Fruit fly (Drosophila melanogaster): Measurements from ENCODE around the gene fw.
A peak's percentile ranks its signal among the peaks of the same experiment; 100 is the strongest.

The fw gene

DNA sequence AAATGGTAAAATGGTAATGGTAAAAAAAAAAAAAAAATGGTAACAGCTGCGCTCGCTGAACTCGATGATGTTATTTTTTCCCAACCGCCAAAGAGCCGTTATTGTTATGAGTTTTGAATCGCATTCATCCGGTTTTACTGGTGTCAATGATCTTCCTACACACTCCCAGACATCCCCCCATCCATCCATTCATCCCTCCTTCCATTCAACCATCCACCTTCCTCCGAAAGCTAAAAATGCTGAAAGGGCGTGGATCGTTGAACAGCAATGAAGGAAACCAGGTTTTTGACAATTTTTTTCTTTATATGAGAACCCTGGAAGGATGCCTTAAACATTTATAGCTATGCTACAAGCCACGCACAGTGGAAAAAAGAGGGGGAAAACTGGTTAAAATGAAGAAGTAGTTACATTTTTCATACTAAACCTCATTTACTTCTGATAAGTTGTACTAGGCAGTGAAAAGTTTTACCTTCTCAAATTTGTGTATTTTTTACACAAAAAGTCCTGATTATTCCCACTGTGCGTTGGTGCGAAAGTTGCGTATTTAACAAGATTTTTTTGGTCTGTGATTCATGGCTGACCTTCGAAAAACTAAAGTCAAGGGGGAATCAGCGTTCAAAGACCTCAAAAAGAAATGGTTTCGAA, 3.6 kb downstream of the fw start (continued):
- TF ChIP-seq pdm3 (GFP tag; optimal IDR thresholded peaks at IDR 0.05) (peak; percentile 61), salr (GFP tag; optimal IDR thresholded peaks at IDR 0.05) (peak in 1 of 2 experiments; percentile 29), CG16779 (tag; optimal IDR thresholded peaks at IDR 0.05) (no peak), Ets96B (tag; optimal IDR thresholded peaks at IDR 0.05) (peak; percentile 63), Hr38 (GFP tag; optimal IDR thresholded peaks at IDR 0.05) (no peak), net (GFP tag; optimal IDR thresholded peaks at IDR 0.05) (peak; percentile 65), fd59A (GFP tag; optimal IDR thresholded peaks at IDR 0.05) (peak; percentile 48), Hr4 (GFP tag; optimal IDR thresholded peaks at IDR 0.05) (peak; percentile 45), CG34406 (GFP tag; optimal IDR thresholded peaks at IDR 0.05) (peak; percentile 55), OdsH (GFP tag; optimal IDR thresholded peaks at IDR 0.05) (peak; percentile 66), Met (GFP tag; optimal IDR thresholded peaks at IDR 0.05) (peak; percentile 67), CG8319 (GFP tag; optimal IDR thresholded peaks at IDR 0.05) (peak; percentile 37), CG6854 (GFP tag; optimal IDR thresholded peaks at IDR 0.05) (no peak), CG3032 (tag; optimal IDR thresholded peaks at IDR 0.05) (peak; percentile 60), Eip93F (GFP tag; optimal IDR thresholded peaks at IDR 0.05) (no peak), CG9139 (GFP tag; optimal IDR thresholded peaks at IDR 0.05) (no peak), CG11294 (GFP tag; IDR thresholded peaks at IDR 0.05) (no peak), CG10631 (GFP tag; optimal IDR thresholded peaks at IDR 0.05) (peak; percentile 41)

dm6 chrX:11993279-11993678, 10.4 kb downstream of the fw start:
- no peak for TF ChIP-seq CG11294 (GFP tag; IDR thresholded peaks at IDR 0.05)
- TF ChIP-seq Lpt (GFP tag; optimal IDR thresholded peaks at IDR 0.05) = no peak
- no peak for TF ChIP-seq Hr39 (GFP tag; optimal IDR thresholded peaks at IDR 0.05)
- no peak for TF ChIP-seq vri (GFP tag; optimal IDR thresholded peaks at IDR 0.05)
- TF ChIP-seq CG11762 (GFP tag; optimal IDR thresholded peaks at IDR 0.05; ENCODE audit: insufficient read depth) = no peak
- TF ChIP-seq Sox15 (GFP tag; optimal IDR thresholded peaks at IDR 0.05) = no peak
- TF ChIP-seq CG6854 (GFP tag; optimal IDR thresholded peaks at IDR 0.05) = no peak
- TF ChIP-seq Sox102F (GFP tag; optimal IDR thresholded peaks at IDR 0.05) = no peak
- TF ChIP-seq CG8632 (GFP tag; optimal IDR thresholded peaks at IDR 0.05) = no peak
- TF ChIP-seq acj6 (GFP tag; optimal IDR thresholded peaks at IDR 0.05) = no peak
- no peak for TF ChIP-seq CG6163 (GFP tag; IDR thresholded peaks at IDR 0.05)
- TF ChIP-seq Eip78C (GFP tag) = no peak
- no peak for TF ChIP-seq Blimp-1 (GFP tag; optimal IDR thresholded peaks at IDR 0.05)
- no peak for TF ChIP-seq ss (GFP tag; optimal IDR thresholded peaks at IDR 0.05)
- no peak for TF ChIP-seq CG8119 (GFP tag; IDR thresholded peaks at IDR 0.05)
- no peak for TF ChIP-seq CG32006 (GFP tag; optimal IDR thresholded peaks at IDR 0.05)
- no peak for TF ChIP-seq topi (GFP tag; optimal IDR thresholded peaks at IDR 0.05)
- TF ChIP-seq CG3032 (tag; optimal IDR thresholded peaks at IDR 0.05) = no peak
- no peak for TF ChIP-seq salr (GFP tag; optimal IDR thresholded peaks at IDR 0.05)

DNA sequence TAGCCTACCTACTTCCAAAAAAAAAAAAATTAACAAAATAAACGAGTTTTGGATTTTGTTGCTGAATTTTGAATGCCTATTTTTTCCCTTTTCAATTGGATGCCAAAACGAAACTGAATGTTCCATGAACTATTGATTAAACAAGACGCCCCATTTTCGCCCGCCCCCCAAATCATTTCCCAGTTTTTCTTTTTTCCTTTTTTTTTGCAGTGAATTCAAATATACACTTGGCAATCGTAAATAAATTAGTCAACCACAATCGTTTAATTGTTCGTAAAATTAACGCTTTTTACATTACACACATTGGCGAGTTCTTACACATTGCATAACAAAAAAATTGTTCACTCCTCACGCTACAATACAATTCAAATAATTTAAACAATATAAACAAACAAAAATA, 11.0 kb downstream of the fw start, which contains the start of gene CG18130:
Gene CG18130 (minus strand): TSS at position 101 of the 400 bp plus-strand sequence.
- TF ChIP-seq CG10669 (GFP tag; optimal IDR thresholded peaks at IDR 0.05) = no peak
- no peak for TF ChIP-seq Gug (GFP tag; IDR thresholded peaks at IDR 0.05)
- no peak for TF ChIP-seq eg (GFP tag; IDR thresholded peaks at IDR 0.05)
- no peak for TF ChIP-seq Hr39 (GFP tag; optimal IDR thresholded peaks at IDR 0.05)
- TF ChIP-seq CG6792 (GFP tag; optimal IDR thresholded peaks at IDR 0.05) = no peak
- TF ChIP-seq Blimp-1 (GFP tag; optimal IDR thresholded peaks at IDR 0.05) = no peak
- no peak for TF ChIP-seq Smox (GFP tag; optimal IDR thresholded peaks at IDR 0.05)
- TF ChIP-seq spab (GFP tag; optimal IDR thresholded peaks at IDR 0.05) = no peak
- no peak for TF ChIP-seq Eip78C (GFP tag)
- TF ChIP-seq ss (GFP tag; optimal IDR thresholded peaks at IDR 0.05) = no peak
- TF ChIP-seq fkh (GFP tag; optimal IDR thresholded peaks at IDR 0.05) = no peak
- no peak for TF ChIP-seq CG11902 (GFP tag; optimal IDR thresholded peaks at IDR 0.05)

Data from whole organism, prepupa.